Worm (Caenorhabditis elegans): ENCODE measurements around the gene rpl-26.

The rpl-26 gene

DNA sequence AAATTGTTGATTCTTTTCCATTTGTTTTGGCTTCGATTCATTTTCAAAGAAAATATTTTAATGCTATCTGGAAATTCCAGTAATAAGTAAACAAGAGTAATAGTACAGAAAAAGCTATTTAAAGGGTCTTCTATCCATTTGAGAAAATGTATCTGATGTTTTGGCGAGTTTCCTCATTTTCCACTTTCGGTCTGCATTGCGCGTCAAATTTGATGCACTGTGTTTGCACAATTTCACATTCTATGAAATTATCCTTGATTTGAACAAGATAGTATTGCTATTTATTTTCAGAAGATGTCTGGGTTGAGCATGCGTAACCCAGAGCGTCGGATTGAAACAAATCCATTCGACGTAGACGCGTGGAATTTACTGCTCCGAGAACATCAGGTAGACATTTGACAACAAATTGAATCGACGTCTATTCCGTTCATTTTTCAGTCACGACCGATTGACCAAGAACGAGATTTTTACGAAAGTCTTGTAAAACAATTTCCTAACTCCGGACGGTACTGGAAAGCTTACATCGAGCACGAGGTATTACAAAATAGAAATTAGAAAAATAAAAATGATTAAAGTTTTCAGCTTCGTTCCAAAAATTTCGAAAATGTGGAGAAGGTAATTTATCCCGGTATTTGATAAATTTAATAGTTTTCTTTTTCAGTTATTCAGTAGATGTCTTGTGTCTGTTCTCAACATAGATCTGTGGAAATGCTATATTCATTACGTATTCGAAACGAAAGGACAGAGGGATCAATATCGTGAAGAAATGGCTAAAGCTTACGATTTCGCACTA lies 1.2 kb downstream of the rpl-26 start, which contains the start of gene suf-1:
suf-1 (plus strand) TSS at position 280 of the 793 bp plus-strand sequence.
- TF ChIP-seq lin-39 (tag; optimal IDR thresholded peaks at IDR 0.05) (no peak), elt-2 (tag; optimal IDR thresholded peaks at IDR 0.05) (peak; percentile 24), lsy-12 (tag; optimal IDR thresholded peaks at IDR 0.05) (peak; percentile 11), snpc-4 (tag; optimal IDR thresholded peaks at IDR 0.05) (no peak), nhr-11 (tag; optimal IDR thresholded peaks at IDR 0.05) (no peak), mdl-1 (tag; optimal IDR thresholded peaks at IDR 0.05) (no peak), nhr-12 (tag; optimal IDR thresholded peaks at IDR 0.05) (no peak), daf-12 (tag; optimal IDR thresholded peaks at IDR 0.05) (no peak), hmg-11 (tag; optimal IDR thresholded peaks at IDR 0.05) (no peak), ceh-82 (tag; optimal IDR thresholded peaks at IDR 0.05) (peak; percentile 22), tbx-2 (tag; optimal IDR thresholded peaks at IDR 0.05) (no peak), zag-1 (tag; optimal IDR thresholded peaks at IDR 0.05) (no peak), mml-1 (tag; optimal IDR thresholded peaks at IDR 0.05) (no peak), egl-27 (tag; optimal IDR thresholded peaks at IDR 0.05) (no peak), nhr-25 (tag; optimal IDR thresholded peaks at IDR 0.05) (no peak), nhr-67 (tag; optimal IDR thresholded peaks at IDR 0.05) (no peak), ama-1 (optimal IDR thresholded peaks at IDR 0.05) (peak; percentile 30), ceh-9 (tag; optimal IDR thresholded peaks at IDR 0.05) (no peak), unc-39 (tag; optimal IDR thresholded peaks at IDR 0.05) (no peak), elt-3 (tag; optimal IDR thresholded peaks at IDR 0.05) (no peak), unc-62 (GFP tag; optimal IDR thresholded peaks at IDR 0.05) (no peak), nfya-1 (tag; optimal IDR thresholded peaks at IDR 0.05; ENCODE audit: insufficient read depth) (no peak), aly-2 (tag; optimal IDR thresholded peaks at IDR 0.05) (no peak), sea-2 (GFP tag; optimal IDR thresholded peaks at IDR 0.05) (no peak), egl-5 (tag; optimal IDR thresholded peaks at IDR 0.05) (no peak), ceh-28 (tag; optimal IDR thresholded peaks at IDR 0.05) (no peak), R02D3.7 (tag; optimal IDR thresholded peaks at IDR 0.05) (no peak), nhr-28 (tag; optimal IDR thresholded peaks at IDR 0.05) (no peak), elt-1 (tag; optimal IDR thresholded peaks at IDR 0.05) (no peak), fkh-2 (tag; optimal IDR thresholded peaks at IDR 0.05) (no peak), nhr-76 (tag; optimal IDR thresholded peaks at IDR 0.05) (peak; percentile 18), lin-15B (tag; optimal IDR thresholded peaks at IDR 0.05) (no peak), ztf-4 (tag; optimal IDR thresholded peaks at IDR 0.05) (no peak), eor-1 (tag; optimal IDR thresholded peaks at IDR 0.05) (no peak), ztf-11 (tag; optimal IDR thresholded peaks at IDR 0.05) (no peak), pha-4 (tag; optimal IDR thresholded peaks at IDR 0.05) (no peak), nhr-237 (tag; optimal IDR thresholded peaks at IDR 0.05) (no peak), fkh-10 (GFP tag; optimal IDR thresholded peaks at IDR 0.05) (no peak), jun-1 (tag; optimal IDR thresholded peaks at IDR 0.05) (no peak), fos-1 (tag; optimal IDR thresholded peaks at IDR 0.05) (no peak), skn-1 (tag; optimal IDR thresholded peaks at IDR 0.05) (no peak), nhr-77 (tag; optimal IDR thresholded peaks at IDR 0.05) (no peak), ZK546.5 (tag; optimal IDR thresholded peaks at IDR 0.05) (no peak)

DNA sequence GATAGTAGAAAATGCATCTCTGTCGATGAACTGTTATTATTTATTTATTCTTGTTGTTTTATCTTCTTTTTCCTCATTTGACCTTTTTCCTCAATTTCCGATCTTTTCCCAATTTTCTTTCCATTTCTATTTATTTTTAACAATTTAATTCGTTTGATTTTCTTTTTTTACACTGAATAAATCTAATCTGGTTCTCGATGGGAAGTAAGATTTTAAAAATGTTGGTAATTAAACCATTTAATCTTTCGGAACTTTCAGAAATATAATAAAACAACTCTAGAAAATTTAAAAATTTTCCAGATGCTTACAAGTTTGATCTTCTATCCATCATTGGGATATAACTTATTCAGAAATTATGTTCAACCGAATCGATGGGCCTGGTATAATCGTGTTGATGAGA lies 4.0 kb downstream of the rpl-26 start, which contains the start of gene F28C6.8:
F28C6.8 (plus strand) TSS at position 301 of the 400 bp plus-strand sequence.
- TF ChIP-seq nhr-11 (tag; optimal IDR thresholded peaks at IDR 0.05) (no peak), zag-1 (tag; optimal IDR thresholded peaks at IDR 0.05) (no peak), snpc-4 (tag; optimal IDR thresholded peaks at IDR 0.05) (no peak), ceh-16 (tag; optimal IDR thresholded peaks at IDR 0.05) (no peak), eor-1 (tag; optimal IDR thresholded peaks at IDR 0.05) (no peak), unc-62 (GFP tag; optimal IDR thresholded peaks at IDR 0.05) (no peak), ZK546.5 (tag; optimal IDR thresholded peaks at IDR 0.05) (no peak), elt-3 (tag; optimal IDR thresholded peaks at IDR 0.05) (no peak), hmg-11 (tag; optimal IDR thresholded peaks at IDR 0.05) (no peak), aly-2 (tag; optimal IDR thresholded peaks at IDR 0.05) (no peak), pqm-1 (tag; optimal IDR thresholded peaks at IDR 0.05) (no peak), jun-1 (tag; optimal IDR thresholded peaks at IDR 0.05) (no peak), nhr-25 (tag; optimal IDR thresholded peaks at IDR 0.05) (no peak), pha-4 (tag; optimal IDR thresholded peaks at IDR 0.05) (no peak), nhr-23 (tag; optimal IDR thresholded peaks at IDR 0.05) (no peak), nhr-28 (tag; optimal IDR thresholded peaks at IDR 0.05) (no peak), nhr-67 (tag; optimal IDR thresholded peaks at IDR 0.05) (no peak), nhr-12 (tag; optimal IDR thresholded peaks at IDR 0.05) (no peak)
